Worm (Caenorhabditis elegans): Measurements from ENCODE around the gene ist-1.
A peak's percentile ranks its signal among the peaks of the same experiment; 100 is the strongest.

Gene ist-1

DNA sequence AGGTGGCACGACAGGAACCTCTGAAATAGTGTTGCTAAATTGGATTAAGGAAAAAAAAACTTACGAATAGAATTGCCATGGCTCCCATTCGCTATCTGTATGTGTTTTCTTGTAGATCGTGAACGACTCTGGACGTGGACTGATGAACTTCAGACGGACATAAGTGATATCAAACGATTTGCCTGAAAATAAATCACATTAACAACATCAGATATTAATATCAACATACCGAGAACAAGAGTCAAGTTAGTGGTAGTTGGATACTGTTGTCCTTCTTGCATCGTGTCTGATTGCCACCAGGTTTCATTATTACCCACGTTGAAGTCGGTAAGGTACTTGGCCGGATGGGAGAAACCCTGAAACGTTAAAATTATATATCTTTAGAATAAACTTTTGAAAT is 23.2 kb downstream of the ist-1 start:
- TF ChIP-seq T22C8.4 (GFP tag; IDR thresholded peaks at IDR 0.05): no peak
- no peak for TF ChIP-seq ztf-29 (GFP tag; IDR thresholded peaks at IDR 0.05)
- TF ChIP-seq flt-1 (GFP tag; IDR thresholded peaks at IDR 0.05): no peak
- no peak for TF ChIP-seq cog-1 (tag; optimal IDR thresholded peaks at IDR 0.05)
- no peak for TF ChIP-seq med-1 (GFP tag; optimal IDR thresholded peaks at IDR 0.05; ENCODE audit: insufficient read depth)
- TF ChIP-seq ztf-23 (GFP tag; IDR thresholded peaks at IDR 0.05): no peak
- no peak for TF ChIP-seq tab-1 (GFP tag; IDR thresholded peaks at IDR 0.05)
- TF ChIP-seq ref-1 (GFP tag; conservative IDR thresholded peaks at IDR 0.05): no peak
- TF ChIP-seq klf-2 (GFP tag; conservative IDR thresholded peaks at IDR 0.05): no peak

DNA sequence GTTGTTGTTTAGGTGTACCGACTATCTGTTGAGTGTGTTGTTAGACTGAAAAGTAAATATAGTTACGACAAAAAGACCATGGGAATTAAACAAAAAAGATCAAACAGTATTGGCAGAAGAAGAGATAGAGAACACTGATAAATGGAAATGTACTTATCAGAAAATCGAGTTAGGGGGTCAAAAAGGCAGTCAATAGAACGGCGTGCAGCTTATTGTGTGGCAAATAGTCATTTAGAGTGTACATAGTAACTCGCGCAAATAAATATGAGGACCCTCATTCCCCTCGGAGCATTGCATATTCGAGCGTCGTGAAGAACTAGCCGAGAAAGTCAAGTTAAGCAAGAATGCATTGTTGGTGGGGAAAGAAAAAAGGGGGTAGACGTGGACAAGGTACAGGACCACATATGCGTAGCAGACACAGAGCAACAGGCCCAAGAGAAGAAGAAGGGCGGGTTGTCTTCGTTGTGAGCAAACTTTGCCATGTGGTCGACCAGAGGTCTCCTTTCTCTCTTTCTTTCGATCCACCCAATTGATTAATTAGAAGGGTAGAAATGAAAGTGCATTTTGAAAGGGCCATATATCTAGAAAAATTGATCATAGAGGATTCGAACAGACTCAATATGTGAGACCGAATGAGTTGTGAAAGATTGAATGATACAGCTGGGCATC is 24.9 kb downstream of the ist-1 start, which contains the start of gene lam-2:
Gene lam-2 (minus strand): TSS at position 51 of the 669 bp plus-strand sequence.
- TF ChIP-seq tab-1 (GFP tag; IDR thresholded peaks at IDR 0.05) (no peak), flt-1 (GFP tag; IDR thresholded peaks at IDR 0.05) (peak; percentile 62; the same call in 1 of the 2 replicates), ztf-23 (GFP tag; IDR thresholded peaks at IDR 0.05) (peak; percentile 29; the same call in 1 of the 2 replicates), ztf-29 (GFP tag; IDR thresholded peaks at IDR 0.05) (no peak), T22C8.4 (GFP tag; IDR thresholded peaks at IDR 0.05) (no peak), klf-2 (GFP tag; conservative IDR thresholded peaks at IDR 0.05) (no peak)

DNA sequence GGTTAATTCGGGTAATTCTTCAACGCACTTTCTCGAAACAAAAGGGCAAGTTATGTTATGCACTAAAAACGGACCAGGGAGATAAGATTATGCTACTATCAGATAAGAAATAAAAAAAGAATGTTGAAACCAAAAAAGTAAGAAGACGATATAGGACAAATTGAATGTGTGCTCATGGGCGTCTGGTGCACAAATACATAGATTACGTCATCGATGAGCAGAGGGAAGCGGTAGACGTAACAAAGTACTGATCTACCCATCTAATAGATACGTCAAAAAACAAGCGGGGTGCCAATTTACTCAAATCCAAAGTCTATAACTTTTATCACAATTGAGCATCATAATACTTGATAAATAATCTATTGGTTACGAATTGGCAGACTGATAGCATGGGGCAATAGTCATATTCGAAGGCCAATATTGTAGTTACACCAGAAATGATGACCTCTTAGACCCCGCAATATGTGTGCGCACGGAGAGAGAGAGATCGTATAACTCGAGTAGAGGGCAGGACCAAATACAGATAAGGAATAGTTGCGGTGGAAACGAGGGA is 25.6 kb downstream of the ist-1 start:
- TF ChIP-seq flt-1 (GFP tag; IDR thresholded peaks at IDR 0.05): no peak
- TF ChIP-seq tab-1 (GFP tag; IDR thresholded peaks at IDR 0.05): no peak

DNA sequence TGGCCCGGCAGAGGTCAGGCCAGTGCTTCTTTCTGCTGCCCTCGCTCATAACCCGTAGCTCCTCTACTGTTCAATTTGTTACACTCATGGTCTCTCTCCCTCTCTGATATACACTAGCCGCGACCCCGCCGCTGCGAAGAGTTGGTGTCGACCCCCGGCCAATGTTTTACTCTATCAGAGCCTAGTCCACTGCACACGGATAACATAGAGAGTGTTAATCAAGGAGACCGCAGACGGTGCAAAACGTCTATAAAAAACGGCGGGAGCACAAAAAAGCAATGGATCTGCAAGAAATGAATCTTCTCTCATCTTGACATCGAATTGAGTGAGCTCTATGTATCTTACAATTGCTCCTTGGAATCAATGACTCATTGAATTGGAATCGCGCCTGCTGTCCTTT is 27.0 kb downstream of the ist-1 start:
- TF ChIP-seq cog-1 (tag; optimal IDR thresholded peaks at IDR 0.05) (no peak), med-1 (GFP tag; optimal IDR thresholded peaks at IDR 0.05; ENCODE audit: insufficient read depth) (no peak), tab-1 (GFP tag; IDR thresholded peaks at IDR 0.05) (no peak), ref-1 (GFP tag; conservative IDR thresholded peaks at IDR 0.05) (no peak), klf-2 (GFP tag; conservative IDR thresholded peaks at IDR 0.05) (no peak), ztf-23 (GFP tag; IDR thresholded peaks at IDR 0.05) (no peak), flt-1 (GFP tag; IDR thresholded peaks at IDR 0.05) (no peak), ztf-29 (GFP tag; IDR thresholded peaks at IDR 0.05) (no peak), T22C8.4 (GFP tag; IDR thresholded peaks at IDR 0.05) (no peak)

DNA sequence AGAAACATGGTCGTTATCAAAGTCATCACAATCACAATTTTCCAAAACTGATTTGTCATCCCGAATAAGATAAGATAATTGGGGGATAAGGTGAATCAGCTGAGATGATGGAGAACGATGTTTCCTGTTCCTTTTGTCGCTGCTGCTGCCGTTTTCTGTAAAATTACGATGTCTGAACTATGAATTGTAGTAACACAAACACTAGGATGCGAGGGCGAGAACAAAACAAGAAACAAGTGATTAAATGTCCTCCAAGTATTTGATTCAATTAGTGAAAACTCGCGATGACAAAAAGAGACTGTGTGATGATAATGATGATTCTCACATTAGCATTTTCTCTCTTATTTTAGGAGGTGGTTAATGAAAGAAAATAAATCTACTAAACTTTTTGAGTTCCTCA is 29.4 kb downstream of the ist-1 start, which contains the start of gene C54D1.7:
Gene C54D1.7 (minus strand): TSS at position 157 of the 400 bp plus-strand sequence.
- TF ChIP-seq ref-1 (GFP tag; conservative IDR thresholded peaks at IDR 0.05) (no peak), cog-1 (tag; optimal IDR thresholded peaks at IDR 0.05) (no peak), tab-1 (GFP tag; IDR thresholded peaks at IDR 0.05) (no peak), med-1 (GFP tag; optimal IDR thresholded peaks at IDR 0.05; ENCODE audit: insufficient read depth) (no peak), flt-1 (GFP tag; IDR thresholded peaks at IDR 0.05) (no peak), ztf-29 (GFP tag; IDR thresholded peaks at IDR 0.05) (no peak), T22C8.4 (GFP tag; IDR thresholded peaks at IDR 0.05) (no peak), klf-2 (GFP tag; conservative IDR thresholded peaks at IDR 0.05) (no peak), ztf-23 (GFP tag; IDR thresholded peaks at IDR 0.05) (no peak)

DNA sequence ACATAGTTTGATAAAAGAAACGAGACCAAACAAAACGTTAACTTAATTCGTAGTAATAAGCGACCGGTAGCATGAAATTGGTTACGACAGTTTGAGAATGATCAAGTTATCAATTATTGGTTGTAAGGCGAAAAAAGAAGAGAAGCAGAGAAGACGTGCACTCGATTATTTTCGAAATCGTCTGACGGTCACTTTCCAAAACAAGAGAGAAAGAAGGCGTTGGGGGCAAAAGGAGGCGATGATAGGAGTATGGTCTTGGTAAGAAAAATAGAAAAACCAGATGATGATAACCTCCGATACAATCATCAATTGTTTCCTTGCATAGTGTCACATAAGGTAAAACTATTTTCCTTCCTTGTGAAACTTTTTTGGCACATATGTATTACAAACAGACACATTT is 31.0 kb downstream of the ist-1 start:
- TF ChIP-seq tab-1 (GFP tag; IDR thresholded peaks at IDR 0.05): no peak

DNA sequence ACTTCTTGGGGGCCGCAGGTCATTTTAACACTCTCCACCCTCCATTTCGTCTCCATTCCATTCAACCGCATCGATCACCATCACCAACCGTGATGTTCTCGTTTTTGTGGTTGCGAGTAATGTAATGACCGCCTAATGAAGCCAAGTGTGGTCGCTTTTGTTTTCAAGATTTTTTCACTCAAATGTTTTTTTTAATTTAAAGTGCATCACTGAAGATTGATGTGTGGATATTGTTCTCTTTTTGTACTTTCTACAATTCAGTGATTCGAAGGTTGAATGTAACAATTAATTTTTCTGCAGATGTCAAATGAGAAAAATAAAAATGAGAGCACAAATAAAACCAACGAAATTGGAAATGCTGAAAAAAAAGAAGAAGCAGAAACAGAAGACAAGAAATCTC is 32.3 kb downstream of the ist-1 start, which contains the start of gene pgp-10:
Gene pgp-10 (plus strand): TSS at position 301 of the 400 bp plus-strand sequence.
- TF ChIP-seq ztf-23 (GFP tag; IDR thresholded peaks at IDR 0.05) (no peak), flt-1 (GFP tag; IDR thresholded peaks at IDR 0.05) (no peak), med-1 (GFP tag; optimal IDR thresholded peaks at IDR 0.05; ENCODE audit: insufficient read depth) (no peak), ztf-29 (GFP tag; IDR thresholded peaks at IDR 0.05) (no peak), T22C8.4 (GFP tag; IDR thresholded peaks at IDR 0.05) (no peak), cog-1 (tag; optimal IDR thresholded peaks at IDR 0.05) (no peak), tab-1 (GFP tag; IDR thresholded peaks at IDR 0.05) (no peak), klf-2 (GFP tag; conservative IDR thresholded peaks at IDR 0.05) (no peak), ref-1 (GFP tag; conservative IDR thresholded peaks at IDR 0.05) (no peak)

DNA sequence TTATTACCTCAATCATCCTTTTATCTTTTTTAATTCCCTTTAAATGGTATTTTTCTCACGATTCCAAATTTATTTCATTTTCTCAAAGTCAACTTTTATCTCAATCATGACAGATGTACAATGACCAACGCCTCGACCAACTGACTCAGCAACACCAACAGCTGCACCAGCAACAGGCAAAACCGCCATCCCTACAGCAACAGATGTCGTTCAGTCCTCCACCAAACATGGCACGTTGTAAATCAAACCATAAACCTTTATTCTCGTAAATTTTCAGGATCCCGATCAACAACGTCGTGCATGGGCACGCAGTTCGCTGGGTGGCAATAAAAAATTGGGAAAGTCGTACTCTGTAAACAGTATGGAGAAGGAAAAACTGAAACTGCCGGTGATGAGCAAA is 36.3 kb downstream of the ist-1 start:
- no peak for TF ChIP-seq med-1 (GFP tag; optimal IDR thresholded peaks at IDR 0.05; ENCODE audit: insufficient read depth)
- no peak for TF ChIP-seq cog-1 (tag; optimal IDR thresholded peaks at IDR 0.05)
- TF ChIP-seq klf-2 (GFP tag; conservative IDR thresholded peaks at IDR 0.05): no peak
- no peak for TF ChIP-seq tab-1 (GFP tag; IDR thresholded peaks at IDR 0.05)
- TF ChIP-seq flt-1 (GFP tag; IDR thresholded peaks at IDR 0.05): no peak
- no peak for TF ChIP-seq T22C8.4 (GFP tag; IDR thresholded peaks at IDR 0.05)
- TF ChIP-seq ztf-23 (GFP tag; IDR thresholded peaks at IDR 0.05): no peak
- no peak for TF ChIP-seq ref-1 (GFP tag; conservative IDR thresholded peaks at IDR 0.05)
- no peak for TF ChIP-seq ztf-29 (GFP tag; IDR thresholded peaks at IDR 0.05)

DNA sequence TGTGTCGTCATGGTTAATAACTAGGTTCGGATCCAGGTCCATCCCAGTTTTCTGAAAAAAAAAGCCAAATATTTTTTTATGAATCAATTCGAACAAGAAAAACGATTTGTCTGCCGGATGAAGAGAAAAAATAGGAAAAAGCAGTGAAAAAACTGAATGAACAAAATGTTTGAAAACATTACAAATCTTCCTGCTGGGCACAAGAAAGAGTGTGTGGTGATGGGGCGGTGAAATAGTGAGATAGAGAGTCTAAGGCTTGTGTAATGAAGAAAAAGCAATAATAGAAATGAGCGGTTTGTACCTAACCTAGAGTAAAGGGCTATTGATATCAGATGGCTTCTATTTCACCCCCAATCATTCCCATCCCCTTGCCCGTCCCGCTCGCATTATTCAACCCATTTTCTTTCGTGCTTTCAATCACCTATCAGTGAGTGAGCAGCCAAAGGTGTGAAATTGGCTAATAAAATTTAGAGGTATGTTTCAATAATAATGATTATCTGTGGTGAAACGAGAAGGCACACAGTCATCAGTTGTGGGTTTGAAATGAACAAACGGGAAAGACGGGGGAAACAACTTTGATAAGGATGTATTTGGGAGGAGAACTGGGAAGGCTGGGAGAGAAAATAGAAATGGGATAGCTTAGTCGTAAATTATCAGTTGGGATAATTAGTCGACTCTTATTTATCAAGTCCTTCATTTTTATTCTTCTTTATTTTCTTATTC is 44.3 kb downstream of the ist-1 start, which contains the start of gene bar-1:
Gene bar-1 (minus strand): TSS at position 51 of the 723 bp plus-strand sequence.
- TF ChIP-seq ref-1 (GFP tag; conservative IDR thresholded peaks at IDR 0.05) (no peak), T22C8.4 (GFP tag; IDR thresholded peaks at IDR 0.05) (no peak), ztf-29 (GFP tag; IDR thresholded peaks at IDR 0.05) (no peak), cog-1 (tag; optimal IDR thresholded peaks at IDR 0.05) (no peak), klf-2 (GFP tag; conservative IDR thresholded peaks at IDR 0.05) (no peak), ztf-23 (GFP tag; IDR thresholded peaks at IDR 0.05) (no peak)

DNA sequence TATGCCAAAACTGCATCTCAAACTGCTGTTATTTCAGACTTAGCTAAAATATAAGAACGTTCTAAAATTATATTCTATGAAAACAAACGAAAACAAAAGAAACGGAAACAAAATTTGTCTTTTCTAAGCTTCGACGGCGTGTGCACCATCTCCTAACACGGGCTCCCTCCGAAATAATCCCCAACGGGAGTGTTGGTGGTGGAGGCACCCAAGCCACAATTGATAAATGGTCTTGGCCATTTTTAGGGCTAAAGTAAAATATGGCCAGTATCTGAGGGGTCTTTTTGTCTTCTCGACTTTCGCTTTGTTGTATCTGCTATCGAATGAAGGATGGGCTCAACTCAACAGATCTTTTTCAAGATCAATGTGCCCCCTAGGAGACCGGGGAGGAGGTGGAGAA is 48.9 kb downstream of the ist-1 start:
- TF ChIP-seq ref-1 (GFP tag; conservative IDR thresholded peaks at IDR 0.05) (no peak), klf-2 (GFP tag; conservative IDR thresholded peaks at IDR 0.05) (no peak), ztf-29 (GFP tag; IDR thresholded peaks at IDR 0.05) (no peak), flt-1 (GFP tag; IDR thresholded peaks at IDR 0.05) (no peak), T22C8.4 (GFP tag; IDR thresholded peaks at IDR 0.05) (no peak), cog-1 (tag; optimal IDR thresholded peaks at IDR 0.05) (no peak), med-1 (GFP tag; optimal IDR thresholded peaks at IDR 0.05; ENCODE audit: insufficient read depth) (no peak), tab-1 (GFP tag; IDR thresholded peaks at IDR 0.05) (no peak), ztf-23 (GFP tag; IDR thresholded peaks at IDR 0.05) (no peak)
